Worm (Caenorhabditis elegans): ENCODE data around the gene C50A2.3.
"Not testable (repeated sequence)": the region's sequence is repeated elsewhere in the genome, so short reads cannot be mapped to it uniquely, and the experiment has no call there.

ce11 chrIV:1187502-1187901, 29.7 kb upstream of the C50A2.3 start, which contains the start of gene mdt-20:
- not testable (repeated sequence) for TF ChIP-seq egl-27 (tag; optimal IDR thresholded peaks at IDR 0.05); hmg-11 (tag; optimal IDR thresholded peaks at IDR 0.05); nhr-11 (tag; optimal IDR thresholded peaks at IDR 0.05); ama-1 (optimal IDR thresholded peaks at IDR 0.05); nhr-28 (tag; optimal IDR thresholded peaks at IDR 0.05); tbx-2 (tag; optimal IDR thresholded peaks at IDR 0.05); zag-1 (tag; optimal IDR thresholded peaks at IDR 0.05)
